Worm (Caenorhabditis elegans): ENCODE measurements around the gene K06A9.1.
A peak's percentile ranks its signal among the peaks of the same experiment; 100 is the strongest.

Gene K06A9.1

DNA sequence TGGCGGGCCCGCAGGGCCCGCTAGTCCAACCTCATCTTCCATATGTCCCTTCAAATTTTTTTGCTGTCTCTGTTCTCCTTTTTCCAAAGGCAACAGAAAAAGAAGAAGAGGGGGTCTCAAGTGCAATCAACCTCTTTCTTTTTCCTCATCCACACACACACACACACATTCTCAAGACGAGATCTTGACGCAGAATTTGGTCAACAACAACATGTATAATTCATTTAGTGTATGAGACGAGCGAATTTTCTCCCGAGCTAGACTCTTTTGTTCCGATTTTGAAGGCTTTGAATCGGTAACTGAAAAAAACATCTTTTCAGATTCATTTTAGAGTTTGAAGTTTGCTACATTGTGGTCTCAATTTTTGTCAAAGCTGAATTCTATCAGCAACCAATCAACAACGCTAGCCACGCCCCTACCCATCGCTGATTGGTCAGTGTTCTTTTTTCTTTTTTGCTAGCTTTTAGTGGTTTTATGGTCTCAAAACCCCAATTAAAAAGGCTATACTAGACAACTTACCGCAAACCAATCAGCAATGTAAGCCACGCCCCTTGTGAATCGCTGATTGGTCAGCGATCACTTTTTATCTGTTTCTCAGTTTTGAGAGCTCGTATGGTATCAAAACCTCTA is 50.9 kb downstream of the K06A9.1 start:
- TF ChIP-seq mab-9 (GFP tag; IDR thresholded peaks at IDR 0.05) (no peak), unc-86 (tag; optimal IDR thresholded peaks at IDR 0.05) (peak; percentile 1), aha-1 (tag; optimal IDR thresholded peaks at IDR 0.05) (no peak), lin-14 (GFP tag; optimal IDR thresholded peaks at IDR 0.05) (peak; percentile 43), ama-1 (optimal IDR thresholded peaks at IDR 0.05) (no peak), pag-3 (tag; optimal IDR thresholded peaks at IDR 0.05; ENCODE audit: borderline replicate concordance, insufficient read depth) (no peak)

DNA sequence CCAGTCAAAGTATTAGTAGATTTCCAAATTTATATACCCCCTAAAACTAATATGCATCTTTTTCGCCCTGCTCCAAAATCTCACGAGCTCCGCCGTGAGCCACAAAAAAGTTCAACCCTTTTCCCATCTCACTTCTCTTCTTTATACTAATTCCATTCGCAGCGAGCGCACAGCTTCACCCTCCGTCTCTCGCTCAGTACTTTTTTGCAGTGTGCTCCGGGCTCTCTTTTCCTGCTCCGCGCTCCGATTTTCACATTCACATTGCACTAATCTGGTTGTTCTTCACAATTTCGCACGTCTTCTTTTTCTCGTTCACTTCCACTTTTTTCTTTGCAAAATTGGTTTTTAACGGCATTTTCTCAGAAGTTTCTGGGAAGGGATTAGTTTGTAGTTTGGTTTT is 52.0 kb downstream of the K06A9.1 start:
- TF ChIP-seq dsc-1 (tag; optimal IDR thresholded peaks at IDR 0.05) (peak; percentile 22), fkh-8 (tag; optimal IDR thresholded peaks at IDR 0.05) (peak; percentile 29), pqm-1 (tag; optimal IDR thresholded peaks at IDR 0.05) (no peak), elt-3 (tag; optimal IDR thresholded peaks at IDR 0.05) (no peak), fkh-10 (GFP tag; optimal IDR thresholded peaks at IDR 0.05) (peak; percentile 54), sup-37 (GFP tag; optimal IDR thresholded peaks at IDR 0.05) (no peak), egl-13 (tag; optimal IDR thresholded peaks at IDR 0.05) (no peak), nhr-47 (tag; optimal IDR thresholded peaks at IDR 0.05) (peak; percentile 11), ceh-82 (tag; optimal IDR thresholded peaks at IDR 0.05) (peak in 1 of 3 experiments; percentile 10), lin-14 (GFP tag; optimal IDR thresholded peaks at IDR 0.05) (peak; percentile 52), egl-27 (tag; optimal IDR thresholded peaks at IDR 0.05) (no peak)

DNA sequence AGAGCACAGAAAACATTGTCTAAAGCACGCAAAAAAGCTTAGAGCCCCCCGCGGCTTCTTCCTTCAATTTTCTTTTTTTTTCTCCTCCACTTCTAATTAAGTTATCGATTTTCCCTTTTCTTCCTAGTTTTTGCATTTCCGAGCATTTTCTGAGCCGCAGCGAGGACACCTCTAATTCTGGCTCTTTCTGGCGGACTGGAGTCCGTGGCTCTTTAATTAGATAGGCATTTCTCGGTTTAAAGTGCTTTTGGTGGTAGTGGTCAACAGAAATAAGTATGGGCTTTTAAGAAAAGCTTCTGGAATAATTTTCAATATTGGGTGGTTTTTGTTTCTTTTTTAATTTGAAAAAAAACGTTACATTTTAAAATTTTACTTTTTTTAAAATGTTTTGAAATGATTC is 54.3 kb downstream of the K06A9.1 start:
- TF ChIP-seq elt-2 (tag; optimal IDR thresholded peaks at IDR 0.05) (no peak), lin-14 (GFP tag; optimal IDR thresholded peaks at IDR 0.05) (peak; percentile 67), Y116A8C.19 (tag; optimal IDR thresholded peaks at IDR 0.05; ENCODE audit: borderline replicate concordance) (no peak), fkh-8 (tag; optimal IDR thresholded peaks at IDR 0.05) (no peak), hpl-2 (GFP tag; optimal IDR thresholded peaks at IDR 0.05) (no peak), jun-1 (tag; optimal IDR thresholded peaks at IDR 0.05) (no peak), lir-3 (tag; optimal IDR thresholded peaks at IDR 0.05; ENCODE audit: poor library complexity) (no peak)

DNA sequence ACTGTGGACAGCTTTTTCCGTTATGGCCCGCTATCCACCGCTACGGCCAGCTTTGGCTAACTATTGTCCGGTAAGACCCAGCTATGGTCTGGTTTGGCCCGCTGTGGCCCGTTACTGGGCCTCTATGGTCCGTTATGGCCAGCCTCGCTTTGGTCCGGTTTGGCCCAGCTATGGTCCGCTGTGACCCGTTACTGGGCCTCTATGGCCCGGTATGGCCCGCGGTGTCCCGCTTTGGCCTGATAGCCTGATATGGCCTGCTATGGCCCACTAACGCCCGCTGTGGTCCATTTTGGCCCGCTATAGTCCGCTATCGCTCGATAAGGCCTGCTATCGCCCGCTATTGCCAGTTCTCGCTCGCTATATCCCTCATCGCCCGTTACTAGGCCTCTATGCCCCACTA is 55.2 kb downstream of the K06A9.1 start:
- TF ChIP-seq nhr-85 (tag), result no peak
- no peak for TF ChIP-seq hlh-4 (tag; optimal IDR thresholded peaks at IDR 0.05)
- no peak for TF ChIP-seq unc-30 (tag; optimal IDR thresholded peaks at IDR 0.05)
- no peak for TF ChIP-seq ces-1 (GFP tag; optimal IDR thresholded peaks at IDR 0.05)

DNA sequence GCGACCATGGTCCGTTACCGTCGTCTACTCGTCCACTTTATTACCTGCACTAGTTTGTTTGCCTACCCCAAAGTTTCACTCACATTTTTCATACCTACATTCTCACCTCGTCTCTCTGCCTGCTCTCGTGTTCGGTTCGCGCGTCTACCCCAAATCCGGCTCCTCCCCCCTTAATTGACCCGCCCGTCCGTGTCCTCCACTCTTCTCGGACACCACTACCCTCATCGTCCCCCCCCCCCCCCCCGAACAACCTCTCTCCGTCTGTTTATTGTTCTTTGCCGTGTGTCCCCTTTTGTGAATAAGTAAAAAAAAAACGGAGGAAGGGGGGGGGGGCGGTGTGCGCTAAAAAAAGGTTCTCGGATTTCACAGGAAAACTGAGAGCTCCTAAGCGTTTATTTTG is 55.7 kb downstream of the K06A9.1 start:
- TF ChIP-seq ceh-63 (GFP tag; optimal IDR thresholded peaks at IDR 0.05), result no peak
- no peak for TF ChIP-seq sptf-1 (tag; optimal IDR thresholded peaks at IDR 0.05)
- TF ChIP-seq ceh-90 (tag; optimal IDR thresholded peaks at IDR 0.05), result no peak
- TF ChIP-seq nhr-84 (tag; optimal IDR thresholded peaks at IDR 0.05), result no peak
- TF ChIP-seq lin-14 (GFP tag; optimal IDR thresholded peaks at IDR 0.05), result peak; percentile 40
- TF ChIP-seq zag-1 (tag; optimal IDR thresholded peaks at IDR 0.05), result no peak

- no peak for TF ChIP-seq sup-37 (GFP tag; optimal IDR thresholded peaks at IDR 0.05)
- TF ChIP-seq lsy-2 (tag; optimal IDR thresholded peaks at IDR 0.05), result no peak
- no peak for TF ChIP-seq unc-130 (tag; optimal IDR thresholded peaks at IDR 0.05)
- no peak for TF ChIP-seq ces-1 (GFP tag; optimal IDR thresholded peaks at IDR 0.05)
Observed at ce11 chrX:1603709-1604108, 56.4 kb downstream of the K06A9.1 start.
